Worm (Caenorhabditis elegans): ENCODE data around the gene C17H12.5.

Gene C17H12.5

DNA sequence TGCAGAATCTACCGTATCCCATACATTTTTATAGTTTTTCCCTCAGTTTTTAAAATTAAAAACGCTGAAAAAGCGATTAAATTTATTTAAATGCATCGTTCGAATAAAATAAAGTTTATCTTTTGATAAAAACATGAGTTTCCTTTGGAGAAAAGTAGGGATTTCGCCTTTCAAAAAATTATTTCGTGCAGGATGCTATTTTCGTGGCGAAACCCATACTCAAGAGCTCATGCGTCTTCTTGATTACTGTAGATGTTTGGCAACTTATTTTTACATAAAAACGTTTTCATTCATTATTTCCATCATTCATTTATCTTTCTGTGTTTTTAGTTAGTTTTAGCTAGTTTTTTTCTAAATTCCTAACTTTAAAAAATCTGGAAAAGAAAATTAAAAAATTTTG, 27.5 kb downstream of the C17H12.5 start:
- TF ChIP-seq him-1 (tag; optimal IDR thresholded peaks at IDR 0.05) (no peak), dao-5 (tag; optimal IDR thresholded peaks at IDR 0.05) (no peak), W03F9.2 (tag; optimal IDR thresholded peaks at IDR 0.05) (no peak)

DNA sequence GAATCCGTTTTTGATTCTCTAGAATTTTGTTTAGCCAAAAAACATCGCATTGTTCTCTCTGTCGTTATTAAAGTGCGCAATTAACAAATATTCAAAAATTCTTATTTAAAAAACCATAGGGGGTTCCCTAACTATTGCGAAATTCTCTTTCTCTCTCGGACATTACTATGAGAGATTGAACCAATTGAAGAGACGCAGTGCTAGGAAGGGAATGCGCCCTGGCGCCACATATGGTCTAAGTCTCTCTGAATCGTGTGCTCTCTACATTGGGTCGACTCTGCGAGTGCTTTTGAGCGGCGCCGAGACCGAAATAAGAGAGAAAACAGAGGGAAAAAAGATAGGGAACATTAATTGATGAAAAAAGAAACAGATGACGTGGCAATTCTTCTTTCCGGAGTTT, 31.6 kb downstream of the C17H12.5 start:
- TF ChIP-seq him-1 (tag; optimal IDR thresholded peaks at IDR 0.05) (peak; percentile 28), W03F9.2 (tag; optimal IDR thresholded peaks at IDR 0.05) (peak; percentile 55), dao-5 (tag; optimal IDR thresholded peaks at IDR 0.05) (no peak)

DNA sequence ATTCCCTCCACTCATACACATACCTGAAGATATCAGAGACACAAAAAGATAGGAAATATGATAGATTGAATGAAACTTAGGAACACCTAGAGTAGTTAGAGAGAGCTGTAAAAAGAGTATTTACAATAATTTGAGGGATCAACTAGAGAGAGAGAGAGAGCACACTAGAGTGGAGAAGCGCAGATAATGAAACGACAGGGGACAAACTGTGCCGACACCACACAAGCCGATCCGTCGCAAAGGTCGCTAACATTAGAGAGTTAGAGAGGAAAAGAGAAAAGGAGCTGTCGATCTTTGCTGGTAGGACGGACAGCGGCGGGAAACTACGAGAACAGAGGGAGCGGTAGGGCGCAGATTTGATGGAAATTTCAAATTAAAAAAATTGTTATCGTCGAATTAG, 32.3 kb downstream of the C17H12.5 start, which contains the start of gene dyci-1:
TSS of gene dyci-1 (minus strand) at position 122 of the 400 bp plus-strand sequence.
- TF ChIP-seq dao-5 (tag; optimal IDR thresholded peaks at IDR 0.05) (no peak), him-1 (tag; optimal IDR thresholded peaks at IDR 0.05) (no peak), W03F9.2 (tag; optimal IDR thresholded peaks at IDR 0.05) (no peak)

DNA sequence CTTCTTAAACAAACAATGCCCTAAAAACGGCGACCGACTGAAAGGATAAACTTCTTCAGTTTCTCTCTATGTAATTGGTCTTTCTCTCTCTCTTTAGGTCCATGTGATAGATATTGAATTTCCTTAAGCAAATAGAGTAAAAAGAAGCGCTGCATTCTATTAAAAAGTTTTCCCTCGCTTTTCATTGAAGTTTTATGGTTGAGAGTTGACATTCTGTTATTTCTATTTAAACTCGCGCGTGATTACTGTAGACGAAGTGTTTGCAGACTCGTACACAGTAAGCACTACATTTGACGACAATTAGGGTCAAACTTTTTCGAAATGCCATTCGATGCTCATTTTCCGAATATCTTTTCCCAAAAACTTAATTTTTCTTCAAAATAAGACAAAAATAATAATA, 40.3 kb downstream of the C17H12.5 start:
- TF ChIP-seq him-1 (tag; optimal IDR thresholded peaks at IDR 0.05), result no peak
- no peak for TF ChIP-seq dao-5 (tag; optimal IDR thresholded peaks at IDR 0.05)
- no peak for TF ChIP-seq W03F9.2 (tag; optimal IDR thresholded peaks at IDR 0.05)

DNA sequence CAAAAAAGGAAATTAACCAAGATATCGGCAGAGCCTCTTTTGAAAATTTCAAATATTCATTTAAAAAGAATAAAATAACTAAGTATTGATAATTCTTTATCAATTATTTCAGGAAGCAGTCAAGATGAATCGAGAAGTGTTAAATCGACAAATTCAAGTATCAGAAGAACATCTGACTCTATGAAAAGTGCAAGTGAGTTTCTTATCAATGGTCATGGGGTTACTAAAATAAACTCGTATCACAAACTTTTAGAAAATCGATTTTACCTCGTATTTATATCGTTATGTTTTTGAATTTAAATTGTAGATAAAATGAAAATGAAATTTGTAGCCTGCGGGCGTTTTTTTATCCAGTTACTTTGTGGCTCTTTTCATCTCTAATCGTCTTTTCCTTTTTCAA, 45.9 kb downstream of the C17H12.5 start:
- TF ChIP-seq W03F9.2 (tag; optimal IDR thresholded peaks at IDR 0.05) (no peak), dao-5 (tag; optimal IDR thresholded peaks at IDR 0.05) (no peak), him-1 (tag; optimal IDR thresholded peaks at IDR 0.05) (no peak)

DNA sequence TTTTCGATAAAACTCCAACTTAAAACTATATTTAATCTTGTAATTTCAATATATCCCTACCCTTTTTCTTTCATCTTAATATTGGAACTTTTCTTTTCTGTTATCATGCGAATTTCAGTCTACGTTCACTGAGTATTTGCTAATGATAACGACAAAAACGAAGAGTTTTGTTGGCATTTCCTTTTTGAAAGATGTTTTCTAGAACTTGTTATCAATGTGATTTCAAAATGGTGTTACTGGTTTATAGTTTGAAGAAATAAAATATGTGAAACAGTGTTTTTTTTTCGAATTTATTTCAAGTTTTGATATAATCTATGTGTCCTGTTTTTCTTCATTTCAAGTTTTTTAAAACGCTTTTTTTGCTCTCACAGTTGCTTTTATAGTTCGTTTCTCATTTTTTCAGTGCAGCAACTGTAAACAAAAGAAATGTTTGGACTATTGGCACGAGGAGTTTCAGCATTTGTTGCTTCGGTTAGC, 47.0 kb downstream of the C17H12.5 start, which contains the start of gene anat-1:
TSS of gene anat-1 (plus strand) at position 427 of the 477 bp plus-strand sequence.
- TF ChIP-seq dao-5 (tag; optimal IDR thresholded peaks at IDR 0.05) (no peak), W03F9.2 (tag; optimal IDR thresholded peaks at IDR 0.05) (no peak), him-1 (tag; optimal IDR thresholded peaks at IDR 0.05) (no peak)

DNA sequence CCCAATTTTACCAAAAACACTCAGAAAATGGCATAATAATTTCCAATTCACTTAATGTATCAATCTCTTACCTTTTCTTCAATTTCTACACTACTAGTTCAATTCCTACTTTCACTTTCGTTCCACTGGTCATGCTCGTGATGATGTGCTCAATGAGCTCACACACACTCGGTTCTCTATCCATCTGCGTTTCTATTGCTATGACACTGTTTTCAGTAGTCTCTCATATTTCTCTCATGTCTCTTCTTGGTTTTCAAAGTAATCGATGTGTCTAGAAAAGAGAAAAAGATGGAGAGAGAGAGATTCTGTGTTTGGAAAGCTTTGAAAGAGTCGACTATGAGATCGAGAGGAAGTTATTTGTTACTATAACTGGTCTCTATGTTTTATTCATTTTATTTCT, 50.2 kb downstream of the C17H12.5 start:
- TF ChIP-seq W03F9.2 (tag; optimal IDR thresholded peaks at IDR 0.05) (no peak), dao-5 (tag; optimal IDR thresholded peaks at IDR 0.05) (no peak), him-1 (tag; optimal IDR thresholded peaks at IDR 0.05) (peak; percentile 42)

Data from whole organism, L4/young adult.